Fruit fly (Drosophila melanogaster) S2 (cell line): Measurements from ENCODE around the gene CG3156.

Source experiments
- CG8478 ChIP-seq: fragments of >200 bp; optimal IDR thresholded peaks from 2 replicates; lab custom pipeline; 2018
- CTCF ChIP-seq, 2 experiments: fragments of >200 bp; optimal IDR thresholded peaks; 2 replicates each; lab custom pipeline; 2018

DNA sequence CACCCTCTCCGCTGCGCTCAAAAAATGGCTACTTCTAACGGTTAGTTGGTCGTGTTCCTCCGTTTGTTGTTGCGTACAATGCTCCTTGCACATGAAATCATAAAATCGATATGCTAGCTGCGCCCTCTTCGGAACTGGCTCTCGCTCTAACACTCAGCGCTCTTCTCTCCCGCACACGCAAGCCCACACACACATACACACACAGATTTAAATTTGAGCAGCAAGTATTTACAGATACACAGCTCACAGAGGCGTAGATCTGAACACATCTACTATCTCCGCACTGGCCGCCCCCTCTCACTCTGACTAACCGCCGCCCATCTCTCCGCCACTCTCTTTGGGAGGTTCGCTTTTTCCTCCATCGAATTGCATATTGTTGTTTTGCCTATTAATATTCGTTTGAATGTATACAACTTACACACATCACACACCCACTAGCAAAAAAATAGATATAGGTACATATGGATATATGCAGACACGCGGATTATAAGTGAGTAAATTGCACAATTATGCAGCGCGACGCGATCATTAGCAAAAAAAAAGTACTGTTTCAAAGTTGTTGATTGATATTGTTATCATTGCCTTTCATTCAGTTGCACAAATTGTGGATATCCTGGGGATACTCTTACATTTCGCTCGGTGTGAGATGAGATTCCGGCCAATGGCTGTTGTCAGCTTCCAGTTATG lies 34.8 kb downstream of the CG3156 start:
- TF ChIP-seq CTCF (optimal IDR thresholded peaks at IDR 0.05; lab: Kevin White, UChicago) (no peak), CG8478 (lab: Kevin White, UChicago) (no peak)
